In genomic region chr3L:3178530-3179096, dm6 we compare ENCODE assay signal across 5 fruit fly cellular contexts.
TF ChIP-seq lines count a peak whose summit lies in the region.

Gene MnM (minus strand): TSS chr3L:3178580.
Gene Girdin (plus strand): TSS chr3L:3178930.

- TF ChIP-seq CTCF in whole organism, embryonic (GFP tag; optimal IDR thresholded peaks at IDR 0.05; lab: Kevin White, UChicago) = no peak

TF ChIP-seq in whole organism, adult, 20 proteins besides CTCF, POLR2A, EP300 and RAD21 (continues in another document):
- TF ChIP-seq tj (GFP tag; optimal IDR thresholded peaks at IDR 0.05; lab: Kevin White, UChicago) (peak; percentile 31), kay (GFP tag; lab: Kevin White, UChicago; ENCODE audit: borderline replicate concordance) (no peak), Clk (GFP tag; optimal IDR thresholded peaks at IDR 0.05; lab: Kevin White, UChicago) (peak; percentile 9), cnc (optimal IDR thresholded peaks at IDR 0.05; lab: Kevin White, UChicago) (no peak), Mnt (GFP tag; optimal IDR thresholded peaks at IDR 0.05; lab: Kevin White, UChicago) (peak; percentile 58), CG11617 (GFP tag; optimal IDR thresholded peaks at IDR 0.05; lab: Kevin White, UChicago) (peak; percentile 66), pad (GFP tag; optimal IDR thresholded peaks at IDR 0.05; lab: Kevin White, UChicago) (peak; percentile 62), Hr96 (GFP tag; optimal IDR thresholded peaks at IDR 0.05; lab: Kevin White, UChicago) (peak; percentile 75), CG1620 (GFP tag; optimal IDR thresholded peaks at IDR 0.05; lab: Kevin White, UChicago) (peak; percentile 73), toe (GFP tag; optimal IDR thresholded peaks at IDR 0.05; lab: Kevin White, UChicago) (peak; percentile 67), CG7101 (tag; optimal IDR thresholded peaks at IDR 0.05; lab: Kevin White, UChicago) (peak; percentile 43), CG5204 (GFP tag; optimal IDR thresholded peaks at IDR 0.05; lab: Kevin White, UChicago) (peak; percentile 62), bab1 (GFP tag; optimal IDR thresholded peaks at IDR 0.05; lab: Kevin White, UChicago) (peak; percentile 23), cic (GFP tag; optimal IDR thresholded peaks at IDR 0.05; lab: Kevin White, UChicago) (no peak), CG7045 (GFP tag; optimal IDR thresholded peaks at IDR 0.05; lab: Kevin White, UChicago) (peak; percentile 39), ovo (GFP tag; optimal IDR thresholded peaks at IDR 0.05; lab: Kevin White, UChicago) (no peak), CG12768 (GFP tag; optimal IDR thresholded peaks at IDR 0.05; lab: Kevin White, UChicago) (peak; percentile 0), Crg-1 (GFP tag; optimal IDR thresholded peaks at IDR 0.05; lab: Kevin White, UChicago) (peak; percentile 54)

TF ChIP-seq in whole organism, embryonic, 481 proteins besides CTCF, POLR2A, EP300 and RAD21 (continues in another document):
- TF ChIP-seq CG31365 (tag; optimal IDR thresholded peaks at IDR 0.05; lab: Kevin White, UChicago) (no peak), luna (GFP tag; optimal IDR thresholded peaks at IDR 0.05; lab: Kevin White, UChicago) (peak; percentile 3), lov (optimal IDR thresholded peaks at IDR 0.05; lab: Kevin White, UChicago) (no peak), lov (GFP tag; IDR thresholded peaks at IDR 0.05; lab: Robert Waterston, UW) (no peak), CG10959 (GFP tag; IDR thresholded peaks at IDR 0.05; lab: Robert Waterston, UW) (no peak), exex (tag; optimal IDR thresholded peaks at IDR 0.05; lab: Kevin White, UChicago) (no peak), tio (GFP tag; optimal IDR thresholded peaks at IDR 0.05; lab: Kevin White, UChicago) (no peak), nerfin-2 (GFP tag; IDR thresholded peaks at IDR 0.05; lab: Robert Waterston, UW; ENCODE audit: partially characterized antibody) (peak; percentile 59), CG7839 (tag; optimal IDR thresholded peaks at IDR 0.05; lab: Kevin White, UChicago) (no peak), CG4730 (GFP tag; IDR thresholded peaks at IDR 0.05; lab: Robert Waterston, UW) (0 out of 2 replicates have a peak, but pooled peaks have one; percentile 11), hb (GFP tag; IDR thresholded peaks at IDR 0.05; lab: Robert Waterston, UW; ENCODE audit: partially characterized antibody) (peak; percentile 76; the same call in 2 of the 3 replicates), CG3995 (GFP tag; optimal IDR thresholded peaks at IDR 0.05; lab: Kevin White, UChicago) (peak; percentile 86), crc (GFP tag; optimal IDR thresholded peaks at IDR 0.05; lab: Kevin White, UChicago) (peak; percentile 0), disco-r (GFP tag; optimal IDR thresholded peaks at IDR 0.05; lab: Kevin White, UChicago) (peak; percentile 44), slp2 (GFP tag; optimal IDR thresholded peaks at IDR 0.05; lab: Kevin White, UChicago) (peak; percentile 51), Hmr (GFP tag; optimal IDR thresholded peaks at IDR 0.05; lab: Kevin White, UChicago) (peak; percentile 59), pita (GFP tag; optimal IDR thresholded peaks at IDR 0.05; lab: Kevin White, UChicago) (no peak), CG12744 (GFP tag; optimal IDR thresholded peaks at IDR 0.05; lab: Kevin White, UChicago) (peak; percentile 25)

TF ChIP-seq in whole organism, prepupa, 60 proteins besides CTCF, POLR2A, EP300 and RAD21 (continues in another document):
- TF ChIP-seq CG32006 (GFP tag; optimal IDR thresholded peaks at IDR 0.05; lab: Kevin White, UChicago) = no peak
- peak; percentile 79 for TF ChIP-seq CG31627 (GFP tag; optimal IDR thresholded peaks at IDR 0.05; lab: Kevin White, UChicago)
- TF ChIP-seq fd59A (GFP tag; optimal IDR thresholded peaks at IDR 0.05; lab: Kevin White, UChicago) = peak; percentile 6
- no peak for TF ChIP-seq CG9139 (GFP tag; optimal IDR thresholded peaks at IDR 0.05; lab: Kevin White, UChicago)
- TF ChIP-seq CG3919 (GFP tag; optimal IDR thresholded peaks at IDR 0.05; lab: Kevin White, UChicago) = no peak
- no peak for TF ChIP-seq salr (GFP tag; optimal IDR thresholded peaks at IDR 0.05; lab: Kevin White, UChicago)
- no peak for TF ChIP-seq Met (GFP tag; optimal IDR thresholded peaks at IDR 0.05; lab: Kevin White, UChicago)
- peak; percentile 11 for TF ChIP-seq CG34406 (GFP tag; optimal IDR thresholded peaks at IDR 0.05; lab: Kevin White, UChicago)
- no peak for TF ChIP-seq CG8119 (GFP tag; IDR thresholded peaks at IDR 0.05; lab: Robert Waterston, UW)
- no peak for TF ChIP-seq Sox102F (GFP tag; optimal IDR thresholded peaks at IDR 0.05; lab: Kevin White, UChicago)
- TF ChIP-seq CG3032 (tag; optimal IDR thresholded peaks at IDR 0.05; lab: Kevin White, UChicago) = peak; percentile 44
- no peak for TF ChIP-seq Ets96B (tag; optimal IDR thresholded peaks at IDR 0.05; lab: Kevin White, UChicago)
- TF ChIP-seq dac (GFP tag; optimal IDR thresholded peaks at IDR 0.05; lab: Kevin White, UChicago) = no peak
- no peak for TF ChIP-seq CG6792 (GFP tag; optimal IDR thresholded peaks at IDR 0.05; lab: Kevin White, UChicago)
- no peak for TF ChIP-seq net (GFP tag; optimal IDR thresholded peaks at IDR 0.05; lab: Kevin White, UChicago)
- no peak for TF ChIP-seq Eip75B (GFP tag; optimal IDR thresholded peaks at IDR 0.05; lab: Kevin White, UChicago)
- TF ChIP-seq Ets21C (GFP tag; optimal IDR thresholded peaks at IDR 0.05; lab: Kevin White, UChicago) = no peak
- no peak for TF ChIP-seq pdm3 (GFP tag; optimal IDR thresholded peaks at IDR 0.05; lab: Kevin White, UChicago)
- peak; percentile 29; the same call in 1 of the 3 replicates for TF ChIP-seq CG6163 (GFP tag; IDR thresholded peaks at IDR 0.05; lab: Robert Waterston, UW)
- no peak for TF ChIP-seq CG11762 (GFP tag; optimal IDR thresholded peaks at IDR 0.05; lab: Kevin White, UChicago; ENCODE audit: insufficient read depth)

TF ChIP-seq in whole organism, pupa, 21 proteins besides CTCF, POLR2A, EP300 and RAD21:
- TF ChIP-seq CG17806 (tag; optimal IDR thresholded peaks at IDR 0.05; lab: Kevin White, UChicago) = no peak
- TF ChIP-seq rn (GFP tag; IDR thresholded peaks at IDR 0.05; lab: Robert Waterston, UW) = no peak
- no peak for TF ChIP-seq CG13204 (GFP tag; optimal IDR thresholded peaks at IDR 0.05; lab: Kevin White, UChicago)
- peak; percentile 16; the same call in 1 of the 2 replicates for TF ChIP-seq CG10348 (GFP tag; IDR thresholded peaks at IDR 0.05; lab: Robert Waterston, UW)
- TF ChIP-seq CG32121 (GFP tag; IDR thresholded peaks at IDR 0.05; lab: Robert Waterston, UW) = peak; percentile 35; the same call in 1 of the 2 replicates
- TF ChIP-seq fd96Ca (GFP tag; IDR thresholded peaks at IDR 0.05; lab: Robert Waterston, UW) = 0 out of 3 replicates have a peak, but pooled peaks have one; percentile 53
- TF ChIP-seq EcR (GFP tag; optimal IDR thresholded peaks at IDR 0.05; lab: Kevin White, UChicago) = peak; percentile 7
- no peak for TF ChIP-seq CG34367 (tag; optimal IDR thresholded peaks at IDR 0.05; lab: Kevin White, UChicago)
- no peak for TF ChIP-seq CG8301 (tag; optimal IDR thresholded peaks at IDR 0.05; lab: Kevin White, UChicago)
TF ChIP-seq in whole organism, pupa: peak in this region for 4.

TF ChIP-seq in whole organism, wandering third instar larva, 38 proteins besides CTCF, POLR2A, EP300 and RAD21:
- TF ChIP-seq GATAd (GFP tag; optimal IDR thresholded peaks at IDR 0.05; lab: Kevin White, UChicago) (peak; percentile 12), sv (GFP tag; optimal IDR thresholded peaks at IDR 0.05; lab: Kevin White, UChicago) (peak; percentile 67), woc (GFP tag; optimal IDR thresholded peaks at IDR 0.05; lab: Kevin White, UChicago) (peak; percentile 89), usp (GFP tag; optimal IDR thresholded peaks at IDR 0.05; lab: Kevin White, UChicago) (no peak), foxo (GFP tag; optimal IDR thresholded peaks at IDR 0.05; lab: Kevin White, UChicago) (peak in 1 of 2 experiments; percentile 82), Hr83 (GFP tag; optimal IDR thresholded peaks at IDR 0.05; lab: Kevin White, UChicago; ENCODE audit: poor library complexity, severe bottlenecking) (peak; percentile 57), psq (GFP tag; optimal IDR thresholded peaks at IDR 0.05; lab: Kevin White, UChicago) (no peak), CG32264 (GFP tag; optimal IDR thresholded peaks at IDR 0.05; lab: Kevin White, UChicago) (no peak), dmrt93B (GFP tag; optimal IDR thresholded peaks at IDR 0.05; lab: Kevin White, UChicago) (peak; percentile 19), OdsH (GFP tag; optimal IDR thresholded peaks at IDR 0.05; lab: Kevin White, UChicago) (peak; percentile 55), fru (GFP tag; optimal IDR thresholded peaks at IDR 0.05; lab: Kevin White, UChicago) (peak; percentile 70), br (GFP tag; optimal IDR thresholded peaks at IDR 0.05; lab: Kevin White, UChicago) (peak; percentile 73), dl (GFP tag; optimal IDR thresholded peaks at IDR 0.05; lab: Kevin White, UChicago; ENCODE audit: insufficient read depth in 1 of 2, partially characterized antibody in 2 of 2) (no peak), pan (optimal IDR thresholded peaks at IDR 0.05; lab: Kevin White, UChicago) (no peak), Vsx2 (GFP tag; optimal IDR thresholded peaks at IDR 0.05; lab: Kevin White, UChicago; ENCODE audit: partially characterized antibody) (no peak), HLH106 (tag; optimal IDR thresholded peaks at IDR 0.05; lab: Kevin White, UChicago) (peak; percentile 65), Myc (optimal IDR thresholded peaks at IDR 0.05; lab: Kevin White, UChicago) (peak; percentile 94), h (GFP tag; optimal IDR thresholded peaks at IDR 0.05; lab: Kevin White, UChicago) (no peak), ey (GFP tag; optimal IDR thresholded peaks at IDR 0.05; lab: Kevin White, UChicago) (peak; percentile 69)
